Fruit fly (Drosophila melanogaster): Measurements from ENCODE around the gene hook.

hook gene

DNA sequence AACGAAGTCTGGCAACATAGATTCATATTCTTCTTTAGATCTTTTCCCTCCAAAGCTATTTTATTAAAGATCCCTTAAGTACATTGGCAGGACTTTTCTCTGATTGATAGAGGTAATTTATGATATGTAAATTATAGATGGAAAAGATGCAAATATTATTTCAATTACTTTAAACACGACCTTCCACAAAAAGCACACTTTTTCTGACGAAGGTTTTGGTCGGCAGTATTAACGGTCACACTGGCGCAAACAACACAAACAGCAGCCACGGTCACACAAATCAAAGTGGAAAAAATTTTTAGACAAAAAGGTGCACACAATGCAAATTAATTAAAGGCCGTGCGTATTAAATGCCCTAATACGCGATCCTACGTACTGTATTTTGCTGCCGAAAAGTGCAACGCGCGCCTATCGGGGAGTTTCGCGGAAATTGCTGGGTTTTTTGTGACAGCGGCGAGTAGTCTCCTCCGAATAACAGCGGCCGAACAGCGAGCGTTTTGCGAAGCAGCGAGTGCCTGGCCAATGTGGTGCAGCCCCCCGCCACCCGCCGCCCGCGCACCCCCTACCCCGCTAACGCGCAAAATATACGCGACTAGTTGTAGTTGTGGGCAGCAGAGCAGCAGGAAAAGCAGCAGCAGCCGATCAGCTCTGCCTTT lies 20.7 kb upstream of the hook start, which contains the start of gene CG10492:
Gene CG10492, plus strand, starts transcription at position 219 of the 656 bp plus-strand sequence.
- TF ChIP-seq Sin3A (optimal IDR thresholded peaks at IDR 0.05) (no peak), insv (optimal IDR thresholded peaks at IDR 0.05) (no peak)

DNA sequence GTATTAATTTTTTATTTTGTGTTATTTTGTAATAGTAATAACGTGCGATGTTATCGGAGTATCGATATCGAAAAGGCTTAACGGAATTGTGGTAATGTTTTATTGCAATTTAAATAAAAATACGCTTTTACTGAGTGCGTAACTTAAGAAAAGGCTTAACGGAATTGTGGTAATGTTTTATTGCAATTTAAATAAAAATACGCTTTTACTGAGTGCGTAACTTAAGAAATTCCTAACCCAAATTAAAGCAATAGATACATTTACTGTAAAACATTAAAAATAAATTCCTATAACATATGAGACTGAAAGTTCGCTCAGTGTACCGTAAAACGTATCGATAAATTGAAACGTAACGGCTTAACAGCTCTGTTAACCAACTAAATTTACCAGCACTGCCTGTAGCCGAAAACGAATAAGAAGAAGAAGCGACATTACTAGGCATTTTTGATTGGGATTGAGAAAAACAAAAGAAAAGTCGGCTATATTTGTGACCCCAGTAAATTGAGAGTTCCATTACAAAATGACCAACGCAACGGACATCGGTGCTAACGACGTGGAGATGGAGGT lies 18.3 kb upstream of the hook start, which contains the start of gene Rpn3:
Gene Rpn3, plus strand, starts transcription at position 257 of the 567 bp plus-strand sequence.
- TF ChIP-seq Myc (optimal IDR thresholded peaks at IDR 0.05): no peak
- TF ChIP-seq h (optimal IDR thresholded peaks at IDR 0.05): no peak
- no peak for TF ChIP-seq insv (optimal IDR thresholded peaks at IDR 0.05)
- TF ChIP-seq psq (optimal IDR thresholded peaks at IDR 0.05): no peak
- no peak for TF ChIP-seq Sin3A (optimal IDR thresholded peaks at IDR 0.05)
- TF ChIP-seq ttk (optimal IDR thresholded peaks at IDR 0.05): no peak

DNA sequence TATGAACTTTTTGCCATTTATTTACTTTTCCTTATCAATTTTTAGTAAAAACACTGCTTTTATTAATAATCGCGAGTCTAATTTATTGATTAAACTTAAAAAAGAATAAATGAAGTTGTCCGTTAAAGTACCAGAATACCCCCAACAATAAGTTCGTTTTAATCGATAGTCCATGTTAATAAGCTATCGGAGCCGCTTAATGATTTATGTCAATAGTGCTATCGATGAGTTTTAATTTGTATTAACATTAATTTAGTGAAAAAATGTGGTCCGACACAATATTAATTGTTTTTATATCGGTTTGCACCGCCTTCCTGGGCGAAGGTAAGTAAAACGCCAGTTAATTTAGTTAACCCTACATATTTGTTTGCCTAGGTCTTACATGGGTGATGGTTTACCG lies 15.6 kb upstream of the hook start, which contains the start of gene CG10470:
Gene CG10470, plus strand, starts transcription at position 165 of the 400 bp plus-strand sequence.
- no peak for TF ChIP-seq insv (optimal IDR thresholded peaks at IDR 0.05)
- no peak for TF ChIP-seq Myc (optimal IDR thresholded peaks at IDR 0.05)
- TF ChIP-seq psq (optimal IDR thresholded peaks at IDR 0.05): no peak
- no peak for TF ChIP-seq Sin3A (optimal IDR thresholded peaks at IDR 0.05)
- TF ChIP-seq h (optimal IDR thresholded peaks at IDR 0.05): no peak

DNA sequence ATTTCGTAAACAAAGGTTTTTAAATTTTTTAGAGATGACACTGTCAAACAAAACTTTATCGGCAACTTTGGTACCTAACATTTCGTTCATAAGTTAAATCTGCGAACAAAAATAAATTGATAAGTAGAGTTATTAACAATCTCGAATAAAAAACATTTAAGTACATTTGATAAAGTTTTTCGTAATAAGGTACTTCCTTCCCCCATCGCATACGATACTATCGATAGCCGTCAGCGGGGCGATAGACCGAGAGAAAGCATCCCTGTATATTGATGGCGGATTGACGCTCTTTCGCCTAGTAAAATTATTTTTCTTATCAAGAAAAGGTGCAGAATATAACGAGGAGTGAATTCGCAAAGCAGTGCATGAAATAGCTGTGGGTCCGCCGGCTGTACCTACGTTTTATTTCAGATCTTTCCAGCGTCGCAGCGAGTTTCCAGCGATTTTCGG lies 11.8 kb upstream of the hook start, which contains the start of the genes Ttc19 and Acn:
Gene Ttc19, minus strand, starts transcription at position 38 of the 450 bp plus-strand sequence.
Gene Acn, plus strand, starts transcription at position 245 of the 450 bp plus-strand sequence.
- TF ChIP-seq Sin3A (optimal IDR thresholded peaks at IDR 0.05): no peak
- TF ChIP-seq h (optimal IDR thresholded peaks at IDR 0.05): no peak
- TF ChIP-seq psq (optimal IDR thresholded peaks at IDR 0.05): no peak
- no peak for TF ChIP-seq Myc (optimal IDR thresholded peaks at IDR 0.05)
- no peak for TF ChIP-seq insv (optimal IDR thresholded peaks at IDR 0.05)
- no peak for TF ChIP-seq ttk (optimal IDR thresholded peaks at IDR 0.05)

DNA sequence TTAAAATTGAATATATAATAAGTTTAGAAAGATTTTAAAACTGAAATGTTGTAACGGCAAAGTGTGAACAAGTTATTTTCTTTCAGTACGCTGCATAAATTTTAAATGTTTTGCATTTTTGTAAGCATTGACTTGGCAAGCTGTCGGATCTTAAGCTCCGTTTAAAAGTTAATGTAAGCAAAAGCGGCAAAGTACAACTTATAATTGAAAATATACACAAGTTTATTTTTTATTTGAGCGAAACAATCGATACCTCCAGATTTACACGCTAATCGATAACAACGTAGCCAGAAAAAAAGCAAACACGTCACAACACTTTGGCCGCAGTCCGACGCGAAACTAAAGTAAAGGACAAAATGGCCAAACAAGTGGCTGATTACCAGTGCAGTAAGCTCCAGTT lies 8.3 kb upstream of the hook start, which contains the start of gene Catsup:
Gene Catsup, plus strand, starts transcription at position 273 of the 400 bp plus-strand sequence.
- TF ChIP-seq ttk (optimal IDR thresholded peaks at IDR 0.05): no peak
- no peak for TF ChIP-seq Myc (optimal IDR thresholded peaks at IDR 0.05)
- TF ChIP-seq Sin3A (optimal IDR thresholded peaks at IDR 0.05): no peak
- no peak for TF ChIP-seq psq (optimal IDR thresholded peaks at IDR 0.05)
- no peak for TF ChIP-seq h (optimal IDR thresholded peaks at IDR 0.05)
- TF ChIP-seq insv (optimal IDR thresholded peaks at IDR 0.05): no peak

DNA sequence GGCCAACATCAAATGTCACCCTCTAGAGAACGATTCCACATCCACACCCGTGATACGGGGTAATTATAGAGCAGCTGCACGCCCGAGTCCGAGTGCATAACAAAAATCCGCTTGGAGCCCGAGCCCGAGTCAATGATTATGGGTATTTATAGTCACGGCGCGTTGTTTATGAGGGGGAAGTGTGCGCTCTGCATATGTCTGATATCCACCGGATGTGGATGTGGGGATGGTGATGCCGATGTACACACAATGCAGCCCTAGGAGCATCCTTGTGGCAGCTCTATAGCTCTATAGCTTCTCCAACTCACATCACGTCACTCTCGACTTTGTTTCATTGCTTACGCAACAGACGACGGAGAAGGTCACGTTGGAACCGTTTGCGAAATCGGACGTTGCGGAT lies 4.2 kb upstream of the hook start:
- TF ChIP-seq ttk (optimal IDR thresholded peaks at IDR 0.05) (no peak), Myc (optimal IDR thresholded peaks at IDR 0.05) (no peak), psq (optimal IDR thresholded peaks at IDR 0.05) (no peak), insv (optimal IDR thresholded peaks at IDR 0.05) (no peak), h (optimal IDR thresholded peaks at IDR 0.05) (no peak)

DNA sequence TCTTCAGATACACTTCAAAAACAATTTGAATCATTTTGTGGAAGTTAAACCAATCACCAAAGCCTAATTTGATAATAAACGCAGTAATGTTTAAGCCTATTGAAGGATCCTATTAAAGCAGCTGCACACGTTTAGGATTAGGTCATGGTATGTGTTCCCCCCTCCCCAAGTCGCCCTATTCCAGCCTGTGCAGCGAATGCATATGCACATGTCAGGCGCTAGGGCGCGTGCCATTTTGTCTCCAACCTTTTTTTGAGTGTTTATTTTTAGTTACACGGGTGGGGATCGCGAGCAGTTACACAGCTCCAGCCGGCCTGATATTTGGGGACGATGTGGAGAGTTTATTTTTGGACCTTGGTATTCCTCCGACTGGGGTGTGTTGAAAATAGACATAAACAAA lies 3.7 kb upstream of the hook start:
- no peak for TF ChIP-seq insv (optimal IDR thresholded peaks at IDR 0.05)
- TF ChIP-seq Myc (optimal IDR thresholded peaks at IDR 0.05): no peak
- TF ChIP-seq psq (optimal IDR thresholded peaks at IDR 0.05): no peak
- TF ChIP-seq h (optimal IDR thresholded peaks at IDR 0.05): no peak

DNA sequence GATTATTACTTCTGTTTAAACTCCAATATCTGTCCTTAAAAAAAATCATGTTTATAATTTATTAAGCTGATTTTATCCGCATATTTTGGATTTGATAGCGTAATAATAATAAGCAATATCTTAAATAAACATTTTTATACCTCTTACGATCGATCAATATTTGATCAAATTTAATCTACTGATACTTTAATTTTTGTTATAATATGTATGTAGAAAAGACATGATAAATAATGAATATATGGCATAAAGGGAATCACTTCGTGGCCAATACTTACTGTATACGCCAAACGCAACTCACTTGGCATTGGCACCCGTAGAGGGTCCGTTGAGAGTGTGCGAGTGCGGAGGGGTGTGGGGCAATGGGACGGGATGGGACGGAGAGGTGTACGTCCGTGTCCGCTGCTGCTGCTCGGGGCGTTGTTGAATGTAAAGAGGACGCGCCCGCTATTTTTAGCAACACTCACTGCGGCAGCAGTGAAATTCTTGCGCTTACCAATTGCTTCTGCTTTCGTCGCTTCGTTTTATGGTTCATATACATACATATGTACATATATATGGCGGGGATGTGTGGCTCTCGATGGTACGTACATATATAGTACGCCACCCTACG lies 2.9 kb upstream of the hook start:
- no peak for TF ChIP-seq Myc (optimal IDR thresholded peaks at IDR 0.05)
- TF ChIP-seq ttk (optimal IDR thresholded peaks at IDR 0.05): no peak
- no peak for TF ChIP-seq insv (optimal IDR thresholded peaks at IDR 0.05)
- no peak for TF ChIP-seq Sin3A (optimal IDR thresholded peaks at IDR 0.05)
- TF ChIP-seq psq (optimal IDR thresholded peaks at IDR 0.05): no peak
- TF ChIP-seq h (optimal IDR thresholded peaks at IDR 0.05): no peak

DNA sequence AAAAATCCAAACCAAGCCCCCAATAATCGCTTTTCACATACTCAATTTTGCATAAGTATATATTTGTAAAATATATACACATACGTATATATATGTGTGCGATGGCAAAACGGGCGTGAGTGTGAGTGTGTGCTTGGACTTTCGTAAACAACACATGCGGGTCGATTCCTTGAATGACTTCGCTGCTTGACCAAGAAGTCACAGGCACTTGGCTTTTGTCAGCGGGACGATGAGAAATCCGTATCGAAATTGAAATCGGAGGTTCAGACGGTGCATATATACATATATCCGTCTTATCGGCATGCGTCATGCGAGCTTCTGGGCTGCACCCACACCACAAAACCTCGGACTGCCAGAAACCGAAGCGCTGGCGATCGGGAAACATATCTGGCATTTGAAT lies 1.7 kb upstream of the hook start:
- no peak for TF ChIP-seq Myc (optimal IDR thresholded peaks at IDR 0.05)

DNA sequence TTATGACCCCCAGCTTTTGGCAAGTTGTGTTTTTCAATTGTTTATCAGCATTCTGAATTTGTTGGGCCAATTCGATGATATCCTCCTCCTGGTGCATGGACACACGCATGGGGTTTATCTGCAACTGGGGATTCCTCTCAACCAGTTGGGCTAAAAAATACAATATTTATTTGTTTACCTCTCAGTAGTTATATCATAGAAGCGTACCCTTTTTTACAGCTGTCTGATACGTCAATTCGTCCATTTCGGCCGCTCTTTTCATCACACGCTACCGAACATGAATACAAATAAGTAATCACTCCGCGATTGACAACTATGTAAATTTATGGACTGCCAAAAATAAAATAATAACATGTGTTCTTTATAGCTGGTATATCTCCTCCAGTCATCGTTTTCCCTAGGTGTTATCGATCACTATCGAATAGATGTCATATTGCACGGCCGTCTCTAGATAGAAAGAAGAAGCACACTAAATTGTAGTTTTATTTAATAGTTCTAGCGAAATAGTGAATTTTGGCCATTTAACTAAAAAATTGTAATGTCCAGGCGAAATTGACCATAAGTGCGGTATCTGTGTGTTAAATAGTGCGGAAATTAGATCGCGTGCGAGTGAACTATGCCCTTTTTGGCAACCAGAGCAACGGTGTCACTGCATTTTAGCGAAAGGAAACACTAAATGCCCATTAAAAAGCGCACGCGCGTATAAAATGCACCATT lies 1.1 kb upstream of the hook start, which contains the start of the genes mib2 and CG31800:
Gene mib2, plus strand, starts transcription at position 232 of the 717 bp plus-strand sequence.
Gene CG31800, minus strand, starts transcription at position 364 of the 717 bp plus-strand sequence.
- no peak for TF ChIP-seq insv (optimal IDR thresholded peaks at IDR 0.05)
- TF ChIP-seq Myc (optimal IDR thresholded peaks at IDR 0.05): no peak
- no peak for TF ChIP-seq psq (optimal IDR thresholded peaks at IDR 0.05)
- no peak for TF ChIP-seq ttk (optimal IDR thresholded peaks at IDR 0.05)
- no peak for TF ChIP-seq Sin3A (optimal IDR thresholded peaks at IDR 0.05)
- TF ChIP-seq h (optimal IDR thresholded peaks at IDR 0.05): no peak

DNA sequence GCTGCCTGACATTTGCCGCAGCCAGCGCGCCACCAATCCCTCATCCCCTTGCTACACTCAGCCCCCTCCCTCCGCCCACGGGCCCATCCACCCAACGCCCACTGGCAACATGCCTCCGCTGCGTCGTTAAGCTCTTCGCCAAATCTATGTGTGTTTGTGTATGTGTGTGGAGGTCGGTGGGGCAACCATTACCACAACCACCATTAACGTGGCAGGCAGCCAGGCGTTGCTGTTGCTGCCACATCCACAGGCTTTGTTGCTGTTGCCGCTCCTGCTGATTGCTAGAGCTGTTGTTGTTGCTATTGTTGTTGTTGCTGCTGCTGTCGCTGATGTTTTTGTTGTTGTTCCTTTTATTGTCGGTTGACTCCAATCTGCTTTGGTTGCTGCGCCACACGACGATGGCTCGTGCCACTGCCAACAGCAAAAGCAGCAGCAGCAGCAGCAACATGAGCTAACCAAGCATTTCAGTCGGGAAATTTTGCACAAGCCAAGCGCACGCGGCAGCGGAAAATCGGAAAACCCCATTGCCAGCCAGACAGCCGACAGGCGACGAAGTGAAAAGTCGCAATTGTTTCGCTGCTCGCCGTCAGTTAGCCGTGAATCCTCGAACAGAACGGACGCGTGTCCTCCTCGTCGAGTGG lies 5.9 kb downstream of the hook start, which contains the start of gene Sidpn:
Gene Sidpn, plus strand, starts transcription at position 465 of the 641 bp plus-strand sequence.
- TF ChIP-seq ttk (optimal IDR thresholded peaks at IDR 0.05): no peak
- TF ChIP-seq Myc (optimal IDR thresholded peaks at IDR 0.05): no peak
- no peak for TF ChIP-seq insv (optimal IDR thresholded peaks at IDR 0.05)
- TF ChIP-seq psq (optimal IDR thresholded peaks at IDR 0.05): no peak
- no peak for TF ChIP-seq Sin3A (optimal IDR thresholded peaks at IDR 0.05)
- no peak for TF ChIP-seq h (optimal IDR thresholded peaks at IDR 0.05)

Data from Kc167 (cell line).